Fruit fly (Drosophila melanogaster): ENCODE data around the gene CG16824.

CG16824 gene

dm6 chr2L:13292626-13293025 is at the start of gene CG16824:
CG16824 (plus strand) TSS chr2L:13293009.
- TF ChIP-seq Snoo (tag; optimal IDR thresholded peaks at IDR 0.05), result no peak
- no peak for TF ChIP-seq D1 (tag; optimal IDR thresholded peaks at IDR 0.05)
- no peak for TF ChIP-seq CG15710 (tag; optimal IDR thresholded peaks at IDR 0.05)
- no peak for TF ChIP-seq CG8159 (tag; optimal IDR thresholded peaks at IDR 0.05)
- no peak for TF ChIP-seq CG8301 (tag; optimal IDR thresholded peaks at IDR 0.05)
- TF ChIP-seq CG32121 (GFP tag; IDR thresholded peaks at IDR 0.05), result no peak
- TF ChIP-seq EcR (GFP tag; optimal IDR thresholded peaks at IDR 0.05), result no peak
- TF ChIP-seq fd96Ca (GFP tag; IDR thresholded peaks at IDR 0.05), result no peak
- no peak for TF ChIP-seq rn (GFP tag; IDR thresholded peaks at IDR 0.05)
- no peak for TF ChIP-seq CG13204 (GFP tag; optimal IDR thresholded peaks at IDR 0.05)
- TF ChIP-seq CG10348 (GFP tag; IDR thresholded peaks at IDR 0.05), result no peak
- no peak for TF ChIP-seq Pif1A (GFP tag; optimal IDR thresholded peaks at IDR 0.05)

dm6 chr2L:13244759-13245308 is 48.0 kb upstream of the CG16824 start:
- TF ChIP-seq CG13204 (GFP tag; optimal IDR thresholded peaks at IDR 0.05), result no peak
- no peak for TF ChIP-seq D1 (tag; optimal IDR thresholded peaks at IDR 0.05)
- no peak for TF ChIP-seq CG8159 (tag; optimal IDR thresholded peaks at IDR 0.05)
- TF ChIP-seq CG8301 (tag; optimal IDR thresholded peaks at IDR 0.05), result no peak
- TF ChIP-seq CG12605 (GFP tag; IDR thresholded peaks at IDR 0.05), result no peak
- no peak for TF ChIP-seq CG17806 (tag; optimal IDR thresholded peaks at IDR 0.05)
- TF ChIP-seq EcR (GFP tag; optimal IDR thresholded peaks at IDR 0.05), result no peak
- no peak for TF ChIP-seq CG10348 (GFP tag; IDR thresholded peaks at IDR 0.05)
- TF ChIP-seq CG34367 (tag; optimal IDR thresholded peaks at IDR 0.05), result no peak
- TF ChIP-seq Pif1B (GFP tag; optimal IDR thresholded peaks at IDR 0.05), result no peak
- no peak for TF ChIP-seq CG32121 (GFP tag; IDR thresholded peaks at IDR 0.05)
- no peak for TF ChIP-seq Snoo (tag; optimal IDR thresholded peaks at IDR 0.05)
- TF ChIP-seq CG15710 (tag; optimal IDR thresholded peaks at IDR 0.05), result no peak
- TF ChIP-seq rn (GFP tag; IDR thresholded peaks at IDR 0.05), result no peak
- TF ChIP-seq gl (tag; optimal IDR thresholded peaks at IDR 0.05), result no peak
- no peak for TF ChIP-seq CG4496 (GFP tag; IDR thresholded peaks at IDR 0.05)
- TF ChIP-seq Pif1A (GFP tag; optimal IDR thresholded peaks at IDR 0.05), result no peak
- no peak for TF ChIP-seq CG14655 (GFP tag; optimal IDR thresholded peaks at IDR 0.05)
- no peak for TF ChIP-seq Ets98B (GFP tag; IDR thresholded peaks at IDR 0.05)

- TF ChIP-seq fd96Ca (GFP tag; IDR thresholded peaks at IDR 0.05) (no peak), CG12605 (GFP tag; IDR thresholded peaks at IDR 0.05) (peak; percentile 71), Ets98B (GFP tag; IDR thresholded peaks at IDR 0.05) (peak; percentile 53; the same call in 1 of the 2 replicates), EcR (GFP tag; optimal IDR thresholded peaks at IDR 0.05) (no peak)
Measured at dm6 chr2L:13245855-13246645, 46.8 kb upstream of the CG16824 start, which contains the start of gene CG16820. CG16820 (plus strand) TSS chr2L:13246232.

- TF ChIP-seq CG32121 (GFP tag; IDR thresholded peaks at IDR 0.05) (no peak), CG9948 (tag; optimal IDR thresholded peaks at IDR 0.05) (peak; percentile 17), rn (GFP tag; IDR thresholded peaks at IDR 0.05) (no peak), CG8301 (tag; optimal IDR thresholded peaks at IDR 0.05) (peak; percentile 60), CG12605 (GFP tag; IDR thresholded peaks at IDR 0.05) (no peak), CG15710 (tag; optimal IDR thresholded peaks at IDR 0.05) (peak; percentile 31), CG13204 (GFP tag; optimal IDR thresholded peaks at IDR 0.05) (no peak), CG4496 (GFP tag; IDR thresholded peaks at IDR 0.05) (no peak), CG8159 (tag; optimal IDR thresholded peaks at IDR 0.05) (peak; percentile 33), CG17806 (tag; optimal IDR thresholded peaks at IDR 0.05) (peak; percentile 9), gl (tag; optimal IDR thresholded peaks at IDR 0.05) (no peak), CG14655 (GFP tag; optimal IDR thresholded peaks at IDR 0.05) (peak; percentile 62)
Measured at dm6 chr2L:13251167-13251566, 41.6 kb upstream of the CG16824 start.

dm6 chr2L:13257177-13257576 is 35.6 kb upstream of the CG16824 start, which contains the start of gene Naa20B:
Naa20B (plus strand) TSS chr2L:13257477.
- TF ChIP-seq EcR (GFP tag; optimal IDR thresholded peaks at IDR 0.05), result no peak
- TF ChIP-seq Snoo (tag; optimal IDR thresholded peaks at IDR 0.05), result no peak
- TF ChIP-seq CG9948 (tag; optimal IDR thresholded peaks at IDR 0.05), result no peak
- no peak for TF ChIP-seq CG12605 (GFP tag; IDR thresholded peaks at IDR 0.05)
- no peak for TF ChIP-seq Pif1B (GFP tag; optimal IDR thresholded peaks at IDR 0.05)

dm6 chr2L:13258702-13259101 is 34.1 kb upstream of the CG16824 start:
- TF ChIP-seq CG8159 (tag; optimal IDR thresholded peaks at IDR 0.05), result peak; percentile 72
- no peak for TF ChIP-seq CG12605 (GFP tag; IDR thresholded peaks at IDR 0.05)
- TF ChIP-seq EcR (GFP tag; optimal IDR thresholded peaks at IDR 0.05), result no peak
- TF ChIP-seq CG8301 (tag; optimal IDR thresholded peaks at IDR 0.05), result peak; percentile 60
- peak; percentile 67 for TF ChIP-seq CG14655 (GFP tag; optimal IDR thresholded peaks at IDR 0.05)
- TF ChIP-seq Pif1A (GFP tag; optimal IDR thresholded peaks at IDR 0.05), result peak; percentile 26
- TF ChIP-seq CG34367 (tag; optimal IDR thresholded peaks at IDR 0.05), result no peak
- peak; percentile 72 for TF ChIP-seq CG4496 (GFP tag; IDR thresholded peaks at IDR 0.05)
- TF ChIP-seq CG9948 (tag; optimal IDR thresholded peaks at IDR 0.05), result no peak
- no peak for TF ChIP-seq rn (GFP tag; IDR thresholded peaks at IDR 0.05)
- no peak for TF ChIP-seq CG10348 (GFP tag; IDR thresholded peaks at IDR 0.05)
- no peak for TF ChIP-seq D1 (tag; optimal IDR thresholded peaks at IDR 0.05)
- peak; percentile 70 for TF ChIP-seq Ets98B (GFP tag; IDR thresholded peaks at IDR 0.05)
- no peak for TF ChIP-seq gl (tag; optimal IDR thresholded peaks at IDR 0.05)
- no peak for TF ChIP-seq CG15710 (tag; optimal IDR thresholded peaks at IDR 0.05)
- TF ChIP-seq CG32121 (GFP tag; IDR thresholded peaks at IDR 0.05), result peak; percentile 53
- peak; percentile 26 for TF ChIP-seq Pif1B (GFP tag; optimal IDR thresholded peaks at IDR 0.05)
- TF ChIP-seq fd96Ca (GFP tag; IDR thresholded peaks at IDR 0.05), result 0 out of 3 replicates have a peak, but pooled peaks have one; percentile 50
- TF ChIP-seq CG13204 (GFP tag; optimal IDR thresholded peaks at IDR 0.05), result no peak
- no peak for TF ChIP-seq CG17806 (tag; optimal IDR thresholded peaks at IDR 0.05)
- no peak for TF ChIP-seq Snoo (tag; optimal IDR thresholded peaks at IDR 0.05)
